Fruit fly (Drosophila melanogaster): ENCODE measurements around the gene noc.

Gene noc

DNA sequence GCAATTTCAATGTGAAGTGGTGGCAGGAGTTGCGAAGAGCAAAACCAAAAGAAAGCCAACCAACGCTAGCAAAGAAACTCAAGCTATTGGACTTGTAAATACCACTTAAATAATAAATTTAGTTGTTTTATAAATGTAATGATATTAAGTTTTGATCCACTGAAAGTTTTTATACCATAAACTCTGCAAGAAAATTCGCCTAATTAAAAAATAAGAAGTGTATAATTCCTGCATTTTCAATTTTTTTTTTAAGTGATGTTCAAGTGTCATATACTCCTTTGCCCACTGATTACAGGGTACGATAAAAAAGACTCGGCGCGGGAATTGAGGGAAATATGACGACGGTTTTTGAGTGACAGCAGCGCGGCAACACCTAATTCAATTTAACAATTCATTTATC is 28.6 kb downstream of the noc start (continued):
- TF ChIP-seq CG12391 (tag; optimal IDR thresholded peaks at IDR 0.05) (peak; percentile 74), CG10462 (GFP tag; optimal IDR thresholded peaks at IDR 0.05) (peak; percentile 10), Dip2 (GFP tag; IDR thresholded peaks at IDR 0.05) (no peak), Mes4 (GFP tag; optimal IDR thresholded peaks at IDR 0.05) (no peak), Aef1 (GFP tag; IDR thresholded peaks at IDR 0.05) (no peak), CG6813 (GFP tag; optimal IDR thresholded peaks at IDR 0.05) (no peak), CG7745 (tag; optimal IDR thresholded peaks at IDR 0.05) (no peak), CG10267 (tag; optimal IDR thresholded peaks at IDR 0.05) (peak; percentile 52), Blimp-1 (GFP tag; optimal IDR thresholded peaks at IDR 0.05) (peak; percentile 54), btn (GFP tag; optimal IDR thresholded peaks at IDR 0.05) (no peak), CG5245 (GFP tag; optimal IDR thresholded peaks at IDR 0.05) (no peak), CG17186 (GFP tag; optimal IDR thresholded peaks at IDR 0.05) (no peak), pum (GFP tag; optimal IDR thresholded peaks at IDR 0.05) (peak; percentile 7), unpg (GFP tag; optimal IDR thresholded peaks at IDR 0.05) (peak; percentile 73), CG8281 (tag; optimal IDR thresholded peaks at IDR 0.05) (no peak), cwo (GFP tag; optimal IDR thresholded peaks at IDR 0.05) (no peak), Chrac-16 (GFP tag; optimal IDR thresholded peaks at IDR 0.05) (peak; percentile 41), Ets97D (GFP tag; optimal IDR thresholded peaks at IDR 0.05) (no peak), sens-2 (GFP tag; IDR thresholded peaks at IDR 0.05) (no peak), scrt (GFP tag; optimal IDR thresholded peaks at IDR 0.05) (no peak), Optix (GFP tag; IDR thresholded peaks at IDR 0.05) (no peak), z (GFP tag; IDR thresholded peaks at IDR 0.05) (0 out of 3 replicates have a peak, but pooled peaks have one; percentile 4), tup (GFP tag; optimal IDR thresholded peaks at IDR 0.05) (no peak), CG2678 (tag; optimal IDR thresholded peaks at IDR 0.05) (peak; percentile 26), dmrt99B (tag; optimal IDR thresholded peaks at IDR 0.05) (peak; percentile 35), CG31224 (GFP tag; IDR thresholded peaks at IDR 0.05) (no peak), CG9215 (GFP tag; IDR thresholded peaks at IDR 0.05) (no peak), CHES-1-like (GFP tag; optimal IDR thresholded peaks at IDR 0.05) (no peak), pho (GFP tag; optimal IDR thresholded peaks at IDR 0.05) (no peak), CG4282 (GFP tag; optimal IDR thresholded peaks at IDR 0.05) (no peak), CG14710 (tag; optimal IDR thresholded peaks at IDR 0.05) (peak; percentile 47), Dp (GFP tag; optimal IDR thresholded peaks at IDR 0.05) (no peak), h (optimal IDR thresholded peaks at IDR 0.05) (no peak), ham (GFP tag; IDR thresholded peaks at IDR 0.05) (no peak), dati (GFP tag; IDR thresholded peaks at IDR 0.05) (0 out of 2 replicates have a peak, but pooled peaks have one; percentile 9), CG30431 (GFP tag; optimal IDR thresholded peaks at IDR 0.05) (no peak), zen2 (GFP tag; IDR thresholded peaks at IDR 0.05; ENCODE audit: partially characterized antibody) (no peak), dm (GFP tag; optimal IDR thresholded peaks at IDR 0.05) (no peak), Sry-δ (GFP tag; optimal IDR thresholded peaks at IDR 0.05) (no peak), D19A (tag; optimal IDR thresholded peaks at IDR 0.05) (peak; percentile 65), CG2120 (GFP tag; optimal IDR thresholded peaks at IDR 0.05) (peak; percentile 16), CG7556 (GFP tag; optimal IDR thresholded peaks at IDR 0.05) (peak; percentile 54), Adf1 (GFP tag; IDR thresholded peaks at IDR 0.05) (no peak), insv (GFP tag; optimal IDR thresholded peaks at IDR 0.05) (no peak), CG34376 (GFP tag; optimal IDR thresholded peaks at IDR 0.05) (no peak), dimm (GFP tag; IDR thresholded peaks at IDR 0.05) (no peak), CG14441 (GFP tag; IDR thresholded peaks at IDR 0.05) (no peak), Gsc (GFP tag; IDR thresholded peaks at IDR 0.05) (no peak), CG31365 (tag; optimal IDR thresholded peaks at IDR 0.05) (no peak), run (tag; optimal IDR thresholded peaks at IDR 0.05) (no peak), ERR (GFP tag; optimal IDR thresholded peaks at IDR 0.05) (no peak), Bgb (GFP tag; IDR thresholded peaks at IDR 0.05; ENCODE audit: partially characterized antibody) (no peak)

Data from whole organism, embryonic.